1 worm cellular context compared by ENCODE assay signal in the genomic region with DNA sequence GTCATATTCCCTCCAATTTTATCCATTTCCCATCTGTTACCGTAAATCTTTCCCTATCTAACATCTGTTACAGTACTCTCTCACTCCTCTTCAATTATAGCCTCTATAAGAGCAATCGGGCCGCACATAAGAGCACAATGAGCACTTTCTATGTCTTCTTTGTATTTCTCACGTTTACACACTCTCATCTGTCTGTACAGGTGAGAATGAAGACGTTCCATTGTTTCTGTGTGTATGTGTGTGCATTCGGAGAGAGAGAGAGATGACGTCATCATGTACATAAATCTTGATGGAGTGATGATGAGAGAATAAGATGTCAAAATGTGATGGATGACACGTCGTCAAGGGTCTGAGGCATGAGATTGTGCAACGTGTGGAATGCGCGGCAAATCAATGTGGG.
TF ChIP-seq lines count a peak whose summit lies in the region.

No protein-coding gene starts in this region.

TF ChIP-seq in whole organism, mixed stage, embryonic, 35 proteins besides CTCF, POLR2A, EP300 and RAD21 (continued from another document):
- TF ChIP-seq ham-2 (GFP tag; optimal IDR thresholded peaks at IDR 0.05; lab: Kevin White, UChicago) (no peak), hlh-1 (tag; optimal IDR thresholded peaks at IDR 0.05; lab: Kevin White, UChicago) (no peak), blmp-1 (tag; optimal IDR thresholded peaks at IDR 0.05; lab: Kevin White, UChicago) (no peak)
